Fruit fly (Drosophila melanogaster) whole organism, wandering third instar larva: ENCODE results near the gene CG34428.

Experiments
- Abd-B ChIP-seq: fragments of >200 bp; optimal IDR thresholded peaks from 2 replicates; lab custom pipeline; 2017; ENCODE audit warnings: missing biosample characterization, missing genetic modification characterization
- HLH106 ChIP-seq: fragments of 200-800 bp; optimal IDR thresholded peaks from 3 replicates; lab custom pipeline; 2019; ENCODE audit warnings: missing biosample characterization, mild to moderate bottlenecking, missing genetic modification characterization, moderate library complexity
- Jra ChIP-seq: sonication (Bioruptor generic); optimal IDR thresholded peaks from 2 replicates; lab custom pipeline; 2016; ENCODE audit warnings: missing biosample characterization, missing genetic modification characterization
- OdsH ChIP-seq: fragments of 200-800 bp; sonication (Bioruptor generic); optimal IDR thresholded peaks from 2 replicates; lab custom pipeline; 2016; ENCODE audit warnings: missing biosample characterization, mild to moderate bottlenecking, missing genetic modification characterization
- Rel ChIP-seq, 2 experiments: fragments of 200-800 bp; sonication (Bioruptor generic) in 1 of 2; optimal IDR thresholded peaks; 2 replicates in 1 of 2; 3 replicates in 1 of 2; lab custom pipeline; 2016 to 2019; ENCODE audit warnings: mild to moderate bottlenecking in 2 of 2, missing biosample characterization in 2 of 2, missing genetic modification characterization in 2 of 2, moderate library complexity in 1 of 2
- br ChIP-seq: fragments of 200-800 bp; sonication (Bioruptor generic); optimal IDR thresholded peaks from 2 replicates; lab custom pipeline; 2016; ENCODE audit warnings: missing biosample characterization, missing genetic modification characterization
- dl ChIP-seq, 2 experiments: fragments of 175-275, 200-275 bp in 1 of 2; fragments of 200-275 bp in 1 of 2; sonication (Bioruptor generic); optimal IDR thresholded peaks; lab custom pipeline; 2018; ENCODE audit warnings: mild to moderate bottlenecking in 2 of 2, missing biosample characterization in 2 of 2, missing genetic modification characterization in 2 of 2, moderate library complexity in 2 of 2; ENCODE audit not compliant: partially characterized antibody in 2 of 2, insufficient read depth in 1 of 2
- fru ChIP-seq: fragments of 200-800 bp; sonication (Bioruptor generic); optimal IDR thresholded peaks from 3 replicates; lab custom pipeline; 2016; ENCODE audit warnings: missing biosample characterization, mild to moderate bottlenecking, missing genetic modification characterization
- psq ChIP-seq: fragments of 200-800 bp; sonication (Bioruptor generic); optimal IDR thresholded peaks from 3 replicates; lab custom pipeline; 2017; ENCODE audit warnings: missing biosample characterization, mild to moderate bottlenecking, missing genetic modification characterization, moderate library complexity
- usp ChIP-seq: fragments of >200 bp; optimal IDR thresholded peaks from 2 replicates; lab custom pipeline; 2017; ENCODE audit warnings: missing biosample characterization, missing genetic modification characterization

DNA sequence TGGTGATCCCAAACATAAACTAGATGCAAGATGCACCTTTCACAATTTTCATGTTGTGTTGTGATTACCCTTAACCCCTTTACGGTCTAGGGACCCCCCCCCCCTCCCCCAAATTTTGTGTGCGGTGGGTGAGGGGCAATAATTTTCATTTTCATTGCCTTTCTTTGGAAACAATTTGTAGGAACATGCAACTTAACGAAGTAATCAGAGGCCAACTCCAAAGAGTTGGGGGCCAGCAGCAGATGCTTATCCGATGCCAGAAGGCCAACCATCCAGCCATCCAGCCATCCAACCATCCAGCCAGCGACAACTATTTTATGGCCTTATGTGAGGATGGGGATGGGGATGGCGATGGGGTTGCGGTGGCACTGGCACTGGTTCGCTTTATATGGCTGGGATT is 3.4 kb downstream of the CG34428 start:
- no peak for TF ChIP-seq HLH106 (tag; lab: Kevin White, UChicago)
- TF ChIP-seq br (GFP tag; lab: Kevin White, UChicago): no peak
- no peak for TF ChIP-seq OdsH (GFP tag; lab: Kevin White, UChicago)
- TF ChIP-seq Abd-B (GFP tag; lab: Kevin White, UChicago): no peak
- TF ChIP-seq usp (GFP tag; lab: Kevin White, UChicago): no peak
- TF ChIP-seq Rel (GFP tag; optimal IDR thresholded peaks at IDR 0.05; lab: Kevin White, UChicago): no peak
- TF ChIP-seq Rel (tag; optimal IDR thresholded peaks at IDR 0.05; lab: Kevin White, UChicago): no peak
- TF ChIP-seq Jra (GFP tag; lab: Kevin White, UChicago): no peak
- no peak for TF ChIP-seq dl (GFP tag; optimal IDR thresholded peaks at IDR 0.05; lab: Kevin White, UChicago; ENCODE audit: insufficient read depth in 1 of 2, partially characterized antibody in 2 of 2)
- no peak for TF ChIP-seq fru (GFP tag; lab: Kevin White, UChicago)
- no peak for TF ChIP-seq psq
